Fruit fly (Drosophila melanogaster): ENCODE results near the gene Dnai2.
A peak's percentile ranks its signal among the peaks of the same experiment; 100 is the strongest.

The Dnai2 gene

DNA sequence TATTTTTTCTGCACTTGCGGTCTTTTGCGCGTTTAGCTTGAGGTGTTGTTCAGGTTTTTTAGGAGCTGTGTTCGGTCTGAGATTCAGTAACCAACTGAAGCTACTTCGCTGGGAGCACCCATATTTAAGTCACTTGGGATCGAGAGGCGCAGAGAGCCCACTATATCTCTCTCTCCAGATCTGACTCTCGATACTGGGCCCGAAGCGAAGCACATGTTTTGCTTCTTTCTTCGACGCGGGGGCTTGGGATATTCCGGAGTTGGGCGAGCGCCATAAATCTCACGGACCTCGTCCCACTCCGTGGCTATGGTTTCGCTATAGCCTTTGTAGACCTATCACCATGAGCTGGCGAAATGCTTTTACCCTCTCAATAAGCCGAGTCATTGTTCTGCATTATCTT is 16.1 kb upstream of the Dnai2 start, which contains the start of gene CG14132:
TSS of gene CG14132 (minus strand) at position 99 of the 400 bp plus-strand sequence.
- no peak for TF ChIP-seq Lpt (GFP tag; optimal IDR thresholded peaks at IDR 0.05)
- TF ChIP-seq CG8119 (GFP tag; IDR thresholded peaks at IDR 0.05): 0 out of 3 replicates have a peak, but pooled peaks have one; percentile 31
- no peak for TF ChIP-seq cyc (GFP tag; optimal IDR thresholded peaks at IDR 0.05)
- peak; percentile 31 for TF ChIP-seq Eip78C (GFP tag)
- TF ChIP-seq CG15336 (GFP tag; IDR thresholded peaks at IDR 0.05): 0 out of 2 replicates have a peak, but pooled peaks have one; percentile 28
- peak; percentile 91 for TF ChIP-seq CG1621 (tag; optimal IDR thresholded peaks at IDR 0.05)
- no peak for TF ChIP-seq esn (GFP tag; optimal IDR thresholded peaks at IDR 0.05)
- TF ChIP-seq eg (GFP tag; IDR thresholded peaks at IDR 0.05): 0 out of 3 replicates have a peak, but pooled peaks have one; percentile 39
- TF ChIP-seq CG6854 (GFP tag; optimal IDR thresholded peaks at IDR 0.05): peak; percentile 36
- peak; percentile 2 for TF ChIP-seq Eip75B (GFP tag; optimal IDR thresholded peaks at IDR 0.05)
- TF ChIP-seq net (GFP tag; optimal IDR thresholded peaks at IDR 0.05): peak; percentile 0
- peak; percentile 22 for TF ChIP-seq CG3919 (GFP tag; optimal IDR thresholded peaks at IDR 0.05)
- TF ChIP-seq CG6808 (GFP tag; optimal IDR thresholded peaks at IDR 0.05): peak; percentile 13

DNA sequence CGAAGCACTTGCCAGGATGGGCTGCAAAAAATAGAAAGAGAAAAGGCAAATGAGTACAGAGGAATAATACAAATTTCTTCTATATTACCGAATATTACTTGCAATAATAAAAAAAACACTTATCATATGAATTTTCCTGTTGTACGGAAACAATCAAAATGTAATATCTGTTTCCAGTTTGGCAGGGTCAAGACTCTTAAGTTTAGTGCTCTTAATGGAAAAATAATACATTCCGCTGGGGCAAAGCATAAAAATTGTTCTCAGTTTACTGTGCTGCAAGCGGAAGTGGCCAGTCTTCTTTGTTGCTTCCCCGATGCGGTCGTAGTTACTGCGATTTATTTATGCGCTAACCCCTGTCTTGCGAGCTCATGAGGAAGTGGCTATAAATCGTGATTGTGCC is 13.8 kb upstream of the Dnai2 start:
- TF ChIP-seq ss (GFP tag; optimal IDR thresholded peaks at IDR 0.05) (peak; percentile 6 to 45), Gug (GFP tag; IDR thresholded peaks at IDR 0.05) (no peak), OdsH (GFP tag; optimal IDR thresholded peaks at IDR 0.05) (peak; percentile 16), vri (GFP tag; optimal IDR thresholded peaks at IDR 0.05) (no peak), CG1621 (tag; optimal IDR thresholded peaks at IDR 0.05) (no peak), Eip78C (GFP tag) (peak; percentile 91), acj6 (GFP tag; optimal IDR thresholded peaks at IDR 0.05) (peak; percentile 19), CG10669 (GFP tag; optimal IDR thresholded peaks at IDR 0.05) (peak; percentile 43), CG3032 (tag; optimal IDR thresholded peaks at IDR 0.05) (peak; percentile 9), spab (GFP tag; optimal IDR thresholded peaks at IDR 0.05) (peak; percentile 32), CG6163 (GFP tag; IDR thresholded peaks at IDR 0.05) (0 out of 3 replicates have a peak, but pooled peaks have one; percentile 35), dsx (GFP tag; optimal IDR thresholded peaks at IDR 0.05; ENCODE audit: poor library complexity, severe bottlenecking) (peak; percentile 59), CG6808 (GFP tag; optimal IDR thresholded peaks at IDR 0.05) (peak; percentile 13), CG3919 (GFP tag; optimal IDR thresholded peaks at IDR 0.05) (peak; percentile 46), CG6792 (GFP tag; optimal IDR thresholded peaks at IDR 0.05) (peak; percentile 1), CG10631 (GFP tag; optimal IDR thresholded peaks at IDR 0.05) (peak; percentile 29), CG9139 (GFP tag; optimal IDR thresholded peaks at IDR 0.05) (peak; percentile 18), Smox (GFP tag; optimal IDR thresholded peaks at IDR 0.05) (no peak)

DNA sequence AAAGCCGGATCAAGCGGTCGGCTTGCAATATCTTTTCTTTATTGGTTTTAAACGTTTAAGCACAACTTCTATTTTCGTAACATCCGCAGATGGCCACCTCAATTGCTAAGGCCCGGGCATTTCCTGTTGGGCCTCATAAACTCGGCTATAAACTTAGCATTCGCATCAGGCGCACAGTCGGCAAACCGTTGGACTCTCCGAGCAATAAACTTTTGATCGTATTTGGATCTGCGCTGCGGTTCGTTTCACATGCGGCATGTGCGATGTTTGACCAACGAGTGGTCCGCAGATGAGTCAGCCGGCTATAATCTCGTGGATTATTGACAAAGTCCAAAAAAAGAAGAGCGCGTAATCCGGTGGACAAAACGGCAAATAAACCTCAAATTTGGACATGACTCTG is 12.7 kb upstream of the Dnai2 start:
- TF ChIP-seq CG3919 (GFP tag; optimal IDR thresholded peaks at IDR 0.05) (no peak), esn (GFP tag; optimal IDR thresholded peaks at IDR 0.05) (no peak)

DNA sequence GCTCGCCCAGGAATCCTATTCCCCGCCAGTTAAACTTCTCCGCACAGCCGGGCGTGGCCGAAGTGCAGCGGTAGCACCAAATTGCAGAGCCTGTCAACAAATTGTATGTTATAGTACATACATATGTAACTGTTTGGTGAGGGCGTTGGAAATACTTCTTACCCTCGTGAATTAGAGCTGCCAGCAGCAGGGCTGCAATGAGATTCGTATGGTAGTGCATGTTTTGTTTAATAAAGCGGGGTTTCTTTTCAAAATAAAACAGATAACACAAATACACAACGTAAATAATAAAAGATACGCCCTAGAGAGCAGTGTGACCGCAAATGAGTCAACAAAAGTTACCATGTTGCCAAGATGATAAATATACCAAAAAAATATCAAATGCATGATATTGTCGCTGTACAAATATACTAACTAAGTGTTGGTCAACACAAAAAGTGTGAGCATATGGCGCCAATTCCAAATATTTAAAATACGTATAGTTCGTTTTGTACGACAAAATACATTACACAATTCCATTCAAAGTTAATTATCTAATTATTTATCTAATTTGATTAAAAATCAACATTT is 12.1 kb upstream of the Dnai2 start, which contains the start of gene crim:
TSS of gene crim (minus strand) at position 328 of the 570 bp plus-strand sequence.
- TF ChIP-seq svp (GFP tag) (no peak), Gug (GFP tag; IDR thresholded peaks at IDR 0.05) (no peak), cyc (GFP tag; optimal IDR thresholded peaks at IDR 0.05) (peak; percentile 1), fkh (GFP tag; optimal IDR thresholded peaks at IDR 0.05) (peak; percentile 80), CG3032 (tag; optimal IDR thresholded peaks at IDR 0.05) (no peak)

DNA sequence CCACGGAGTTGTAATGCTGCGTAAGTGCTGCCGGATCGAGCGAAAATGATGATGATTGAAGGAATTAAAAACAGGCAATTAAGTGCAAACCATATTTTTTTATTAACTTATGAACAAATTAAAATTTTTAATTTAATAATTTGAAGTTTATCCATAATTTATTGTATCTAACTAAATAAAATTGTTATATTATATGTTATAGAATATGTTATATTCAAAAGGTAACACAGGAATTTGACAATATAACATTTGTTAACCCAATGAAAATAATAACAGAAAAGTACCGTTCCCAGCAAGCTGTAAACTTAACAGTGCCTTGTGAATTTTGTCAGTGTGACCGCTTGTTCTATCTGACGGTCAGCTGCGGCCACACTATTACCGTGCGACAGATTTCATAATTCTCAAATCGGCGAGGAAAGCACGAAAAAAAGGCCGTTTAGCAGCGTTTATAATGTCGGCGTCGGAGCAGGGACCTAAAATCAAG is 9.6 kb upstream of the Dnai2 start, which contains the start of the genes Ccdc56 and mtTFB1:
TSS of gene Ccdc56 (plus strand) at position 347 of the 484 bp plus-strand sequence.
TSS of gene mtTFB1 (plus strand) at position 347 of the 484 bp plus-strand sequence.
- TF ChIP-seq vri (GFP tag; optimal IDR thresholded peaks at IDR 0.05) (peak; percentile 75), Lpt (GFP tag; optimal IDR thresholded peaks at IDR 0.05) (no peak), fkh (GFP tag; optimal IDR thresholded peaks at IDR 0.05) (no peak), Eip78C (GFP tag) (peak; percentile 21), fd85E (GFP tag; optimal IDR thresholded peaks at IDR 0.05) (no peak), cyc (GFP tag; optimal IDR thresholded peaks at IDR 0.05) (peak; percentile 4), CG31627 (GFP tag; optimal IDR thresholded peaks at IDR 0.05) (peak; percentile 19), CG11294 (GFP tag; IDR thresholded peaks at IDR 0.05) (no peak)
